Worm (Caenorhabditis elegans) whole organism, L2 larva: Measurements from ENCODE around the gene F32D8.14.

Source experiments
- C34F6.9 ChIP-seq: fragments of 150-350 bp; optimal IDR thresholded peaks from 2 replicates; lab custom pipeline; 2014; ENCODE audit warnings: missing biosample characterization, missing genetic modification characterization
- F13H6.1 ChIP-seq: sonication (generic microtip); optimal IDR thresholded peaks from 2 replicates; lab custom pipeline; 2016; ENCODE audit warnings: missing genetic modification characterization, missing compliant biosample characterization
- R02D3.7 ChIP-seq: fragments of 150-350 bp; optimal IDR thresholded peaks from 2 replicates; lab custom pipeline; 2014; ENCODE audit warnings: missing biosample characterization, missing genetic modification characterization
- Y55F3AM.14 ChIP-seq: fragments of 200-800 bp; sonication (Bioruptor generic); optimal IDR thresholded peaks from 2 replicates; lab custom pipeline; 2018; ENCODE audit warnings: mild to moderate bottlenecking, missing genetic modification characterization, missing compliant biosample characterization
- ZK546.5 ChIP-seq: sonication (generic microtip); optimal IDR thresholded peaks from 2 replicates; lab custom pipeline; 2017; ENCODE audit warnings: missing biosample characterization, missing genetic modification characterization
- alr-1 ChIP-seq: fragments of 150-350 bp; optimal IDR thresholded peaks from 2 replicates; lab custom pipeline; 2014; ENCODE audit warnings: missing biosample characterization, missing genetic modification characterization
- aly-2 ChIP-seq: fragments of 150-350 bp; optimal IDR thresholded peaks from 2 replicates; lab custom pipeline; 2014; ENCODE audit warnings: missing biosample characterization, missing genetic modification characterization
- ama-1 ChIP-seq: fragments of 150-350 bp; optimal IDR thresholded peaks from 2 replicates; lab custom pipeline; 2018; ENCODE audit warnings: inconsistent platforms
- blmp-1 ChIP-seq: sonication (generic microtip); optimal IDR thresholded peaks from 2 replicates; lab custom pipeline; 2017; ENCODE audit warnings: missing genetic modification characterization, mild to moderate bottlenecking, missing compliant biosample characterization, antibody characterized with exemption, moderate library complexity; ENCODE audit not compliant: insufficient read depth
- ceh-16 ChIP-seq: fragments of 150-350 bp; optimal IDR thresholded peaks from 2 replicates; lab custom pipeline; 2014; ENCODE audit warnings: missing biosample characterization, missing genetic modification characterization
- ceh-82 ChIP-seq: fragments of 150-350 bp; optimal IDR thresholded peaks from 2 replicates; lab custom pipeline; 2014; ENCODE audit warnings: missing biosample characterization, missing genetic modification characterization
- crh-2 ChIP-seq: sonication (generic microtip); optimal IDR thresholded peaks from 2 replicates; lab custom pipeline; 2017; ENCODE audit warnings: missing biosample characterization, missing genetic modification characterization
- dmd-4 ChIP-seq: sonication (generic microtip); optimal IDR thresholded peaks from 2 replicates; lab custom pipeline; 2017; ENCODE audit warnings: missing biosample characterization, missing genetic modification characterization
- egl-27 ChIP-seq: sonication (generic microtip); optimal IDR thresholded peaks from 3 replicates; lab custom pipeline; 2017; ENCODE audit warnings: missing biosample characterization, missing genetic modification reagents, missing genetic modification characterization
- elt-1 ChIP-seq: fragments of 150-350 bp; optimal IDR thresholded peaks from 2 replicates; lab custom pipeline; 2014; ENCODE audit warnings: missing biosample characterization, missing genetic modification characterization
- elt-3 ChIP-seq: sonication (generic microtip); optimal IDR thresholded peaks from 2 replicates; lab custom pipeline; 2017; ENCODE audit warnings: missing biosample characterization, missing genetic modification characterization
- fos-1 ChIP-seq: fragments of 150-350 bp; optimal IDR thresholded peaks from 2 replicates; lab custom pipeline; 2014; ENCODE audit warnings: missing biosample characterization, missing genetic modification characterization
- gmeb-1 ChIP-seq: fragments of 150-350 bp; optimal IDR thresholded peaks from 2 replicates; lab custom pipeline; 2014; ENCODE audit warnings: missing biosample characterization, missing genetic modification characterization
- lin-11 ChIP-seq: fragments of 150-350 bp; sonication (generic microtip); optimal IDR thresholded peaks from 2 replicates; lab custom pipeline; 2014; ENCODE audit warnings: missing biosample characterization, missing genetic modification characterization, inconsistent platforms, mixed read lengths
- lin-13 ChIP-seq: fragments of 150-350 bp; optimal IDR thresholded peaks from 2 replicates; lab custom pipeline; 2014; ENCODE audit warnings: missing biosample characterization, missing genetic modification reagents, missing genetic modification characterization
- lin-39 ChIP-seq: fragments of 150-350 bp; optimal IDR thresholded peaks from 2 replicates; lab custom pipeline; 2014; ENCODE audit warnings: missing biosample characterization, missing genetic modification reagents, missing genetic modification characterization
- lsy-2 ChIP-seq, 2 experiments: fragments of 150-350 bp in 1 of 2; sonication (generic microtip) in 1 of 2; optimal IDR thresholded peaks; 2 replicates each; lab custom pipeline; 2014 to 2017; ENCODE audit warnings: missing biosample characterization in 2 of 2, missing genetic modification characterization in 2 of 2
- mab-5 ChIP-seq: fragments of 150-350 bp; optimal IDR thresholded peaks from 2 replicates; lab custom pipeline; 2014; ENCODE audit warnings: missing biosample characterization, missing genetic modification characterization
- mbf-1 ChIP-seq: sonication (generic microtip); optimal IDR thresholded peaks from 2 replicates; lab custom pipeline; 2017; ENCODE audit warnings: missing biosample characterization, missing genetic modification characterization
- mdl-1 ChIP-seq, 2 experiments: fragments of 150-350 bp in 1 of 2; sonication (generic microtip) in 1 of 2; optimal IDR thresholded peaks; 2 replicates each; lab custom pipeline; 2017; ENCODE audit warnings: missing biosample characterization in 2 of 2, missing genetic modification characterization in 2 of 2
- nhr-10 ChIP-seq: sonication (generic microtip); optimal IDR thresholded peaks from 2 replicates; lab custom pipeline; 2017; ENCODE audit warnings: missing biosample characterization, missing genetic modification characterization
- nhr-11 ChIP-seq: fragments of 150-350 bp; optimal IDR thresholded peaks from 2 replicates; lab custom pipeline; 2014; ENCODE audit warnings: missing biosample characterization, missing genetic modification characterization
- nhr-12 ChIP-seq: fragments of 150-350 bp; optimal IDR thresholded peaks from 2 replicates; lab custom pipeline; 2014; ENCODE audit warnings: missing biosample characterization, missing genetic modification characterization
- nhr-129 ChIP-seq: fragments of 150-350 bp; optimal IDR thresholded peaks from 2 replicates; lab custom pipeline; 2014; ENCODE audit warnings: missing biosample characterization, missing genetic modification characterization
- nhr-21 ChIP-seq: fragments of 150-350 bp; optimal IDR thresholded peaks from 2 replicates; lab custom pipeline; 2014; ENCODE audit warnings: missing biosample characterization, missing genetic modification characterization
- nhr-23 ChIP-seq: fragments of 150-350 bp; optimal IDR thresholded peaks from 2 replicates; lab custom pipeline; 2014; ENCODE audit warnings: missing biosample characterization, missing genetic modification reagents, missing genetic modification characterization
- nhr-237 ChIP-seq: fragments of 150-350 bp; optimal IDR thresholded peaks from 2 replicates; lab custom pipeline; 2014; ENCODE audit warnings: missing biosample characterization, missing genetic modification characterization
- nhr-25 ChIP-seq: fragments of 150-350 bp; sonication (generic microtip); optimal IDR thresholded peaks from 3 replicates; lab custom pipeline; 2014; ENCODE audit warnings: missing biosample characterization, missing genetic modification characterization
- nhr-6 ChIP-seq: fragments of 150-350 bp; optimal IDR thresholded peaks from 2 replicates; lab custom pipeline; 2014; ENCODE audit warnings: missing biosample characterization, missing genetic modification characterization
- nhr-77 ChIP-seq: fragments of 150-350 bp; optimal IDR thresholded peaks from 2 replicates; lab custom pipeline; 2014; ENCODE audit warnings: missing biosample characterization, missing genetic modification characterization
- peb-1 ChIP-seq: fragments of 150-350 bp; optimal IDR thresholded peaks from 2 replicates; lab custom pipeline; 2014; ENCODE audit warnings: missing biosample characterization, missing genetic modification characterization
- sem-4 ChIP-seq: fragments of 150-350 bp; optimal IDR thresholded peaks from 2 replicates; lab custom pipeline; 2014; ENCODE audit warnings: missing biosample characterization, missing genetic modification reagents, missing genetic modification characterization
- skn-1 ChIP-seq: sonication (generic microtip); optimal IDR thresholded peaks from 2 replicates; lab custom pipeline; 2017; ENCODE audit warnings: missing biosample characterization, missing genetic modification characterization
- sma-3 ChIP-seq: sonication (generic microtip); optimal IDR thresholded peaks from 2 replicates; lab custom pipeline; 2016; ENCODE audit warnings: missing genetic modification reagents, missing genetic modification characterization, missing compliant biosample characterization
- sma-9 ChIP-seq, 2 experiments: fragments of 150-350 bp in 1 of 2; sonication (generic microtip) in 1 of 2; optimal IDR thresholded peaks; 2 replicates each; lab custom pipeline; 2014 to 2016; ENCODE audit warnings: missing genetic modification characterization in 2 of 2, mild to moderate bottlenecking in 1 of 2, missing biosample characterization in 1 of 2, missing compliant biosample characterization in 1 of 2, missing genetic modification reagents in 1 of 2, moderate library complexity in 1 of 2
- snpc-4 ChIP-seq: fragments of 150-350 bp; optimal IDR thresholded peaks from 2 replicates; lab custom pipeline; 2014; ENCODE audit warnings: missing biosample characterization, missing genetic modification characterization
- unc-39 ChIP-seq: fragments of 150-350 bp; optimal IDR thresholded peaks from 2 replicates; lab custom pipeline; 2014; ENCODE audit warnings: missing biosample characterization, missing genetic modification characterization
- unc-55 ChIP-seq: fragments of 150-350 bp; sonication (generic microtip); optimal IDR thresholded peaks from 3 replicates; lab custom pipeline; 2014; ENCODE audit warnings: missing biosample characterization, missing genetic modification reagents, missing genetic modification characterization
- unc-62 ChIP-seq: fragments of 150-350 bp; optimal IDR thresholded peaks from 2 replicates; lab custom pipeline; 2014; ENCODE audit warnings: missing biosample characterization, missing genetic modification reagents, missing genetic modification characterization
- zag-1 ChIP-seq: fragments of 150-350 bp; optimal IDR thresholded peaks from 2 replicates; lab custom pipeline; 2014; ENCODE audit warnings: missing biosample characterization, missing genetic modification characterization
- ztf-1 ChIP-seq: fragments of 200-800 bp; sonication (Bioruptor generic); conservative IDR thresholded peaks from 2 replicates; pipeline ENCODE4 v1.3.6; 2022; ENCODE audit warnings: missing genetic modification characterization, missing compliant biosample characterization
- ztf-11 ChIP-seq: sonication (generic microtip); optimal IDR thresholded peaks from 2 replicates; lab custom pipeline; 2017; ENCODE audit warnings: missing biosample characterization, missing genetic modification characterization
- ztf-4 ChIP-seq: fragments of 150-350 bp; optimal IDR thresholded peaks from 2 replicates; lab custom pipeline; 2014; ENCODE audit warnings: missing biosample characterization, missing genetic modification characterization

Gene F32D8.14

ce11 chrV:10860526-10861037, 34.0 kb downstream of the F32D8.14 start:
- TF ChIP-seq blmp-1 (tag; lab: Kevin White, UChicago) (peak; percentile 18), ceh-16 (tag; lab: Kevin White, UChicago) (peak; percentile 52), peb-1 (tag; lab: Kevin White, UChicago) (no peak), nhr-25 (peak; percentile 17), sma-3 (GFP tag; lab: Kevin White, UChicago) (no peak), sma-9 (GFP tag; optimal IDR thresholded peaks at IDR 0.05; lab: Kevin White, UChicago) (peak; percentile 72), sma-9 (tag; optimal IDR thresholded peaks at IDR 0.05; lab: Kevin White, UChicago) (no peak), egl-27 (tag; lab: Kevin White, UChicago) (peak; percentile 41), lin-11 (tag; lab: Kevin White, UChicago) (no peak), mbf-1 (tag; lab: Kevin White, UChicago) (no peak)

DNA sequence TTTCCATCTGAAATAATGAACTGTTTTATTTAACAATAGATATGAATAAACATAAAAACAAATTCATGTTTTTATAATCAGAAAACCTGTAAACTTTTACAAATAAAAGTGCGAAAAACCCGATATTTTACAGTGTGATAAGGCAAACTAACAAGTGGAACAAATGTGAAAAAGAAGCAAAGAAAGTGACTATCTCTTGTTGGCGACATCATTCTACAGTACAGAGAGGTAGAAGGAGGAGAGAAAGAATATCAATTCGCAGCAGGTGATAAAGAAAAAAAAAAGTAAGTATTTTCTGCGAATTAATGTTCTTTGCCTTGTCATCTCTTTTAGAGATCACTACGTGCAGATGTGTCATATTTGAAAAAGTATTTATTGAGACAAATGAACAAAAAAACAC, 34.8 kb downstream of the F32D8.14 start:
- TF ChIP-seq elt-1 (tag; lab: Kevin White, UChicago), result no peak
- no peak for TF ChIP-seq skn-1 (tag; lab: Kevin White, UChicago)
- peak; percentile 24 for TF ChIP-seq gmeb-1 (tag; lab: Kevin White, UChicago)
- TF ChIP-seq lin-13 (GFP tag; lab: Kevin White, UChicago), result no peak
- no peak for TF ChIP-seq dmd-4 (tag; lab: Kevin White, UChicago)
- TF ChIP-seq ztf-11 (tag; lab: Kevin White, UChicago), result no peak
- TF ChIP-seq R02D3.7 (tag; lab: Kevin White, UChicago), result no peak
- TF ChIP-seq ceh-16 (tag; lab: Kevin White, UChicago), result no peak
- no peak for TF ChIP-seq crh-2 (tag; lab: Kevin White, UChicago)
- TF ChIP-seq nhr-77 (tag; lab: Kevin White, UChicago), result no peak
- TF ChIP-seq alr-1, result no peak
- no peak for TF ChIP-seq elt-3 (tag; lab: Kevin White, UChicago)
- TF ChIP-seq mab-5 (tag; lab: Kevin White, UChicago), result no peak
- peak; percentile 18 for TF ChIP-seq nhr-25
- no peak for TF ChIP-seq unc-39
- TF ChIP-seq unc-62 (GFP tag; lab: Kevin White, UChicago), result no peak
- TF ChIP-seq ztf-4 (tag; lab: Kevin White, UChicago), result no peak
- peak; percentile 17 for TF ChIP-seq sma-3 (GFP tag; lab: Kevin White, UChicago)
- TF ChIP-seq sma-9 (GFP tag; optimal IDR thresholded peaks at IDR 0.05; lab: Kevin White, UChicago), result peak; percentile 77
- TF ChIP-seq sma-9 (tag; optimal IDR thresholded peaks at IDR 0.05; lab: Kevin White, UChicago), result no peak
- TF ChIP-seq ztf-1 (GFP tag; lab: Robert Waterston, UW), result no peak
- TF ChIP-seq nhr-237, result no peak
- TF ChIP-seq blmp-1 (tag; lab: Kevin White, UChicago), result peak; percentile 44
- no peak for TF ChIP-seq nhr-21 (tag; lab: Kevin White, UChicago)
- TF ChIP-seq C34F6.9, result peak; percentile 3
- TF ChIP-seq lin-39 (tag; lab: Kevin White, UChicago), result no peak
- no peak for TF ChIP-seq aly-2 (tag; lab: Kevin White, UChicago)
- TF ChIP-seq nhr-6, result no peak
- TF ChIP-seq lsy-2 (tag; optimal IDR thresholded peaks at IDR 0.05; lab: Kevin White, UChicago), result no peak
- TF ChIP-seq nhr-23 (tag; lab: Kevin White, UChicago), result no peak
- no peak for TF ChIP-seq ama-1
- no peak for TF ChIP-seq egl-27 (tag; lab: Kevin White, UChicago)
- TF ChIP-seq nhr-12 (tag; lab: Kevin White, UChicago), result no peak
- TF ChIP-seq nhr-10, result no peak
- TF ChIP-seq unc-55 (GFP tag; lab: Kevin White, UChicago), result no peak
- TF ChIP-seq ceh-82 (tag; lab: Kevin White, UChicago), result no peak
- TF ChIP-seq zag-1 (tag; lab: Kevin White, UChicago), result no peak
- no peak for TF ChIP-seq ZK546.5 (tag; lab: Kevin White, UChicago)
- peak; percentile 11 for TF ChIP-seq F13H6.1
- TF ChIP-seq nhr-129 (tag; lab: Kevin White, UChicago), result no peak
- TF ChIP-seq snpc-4, result no peak
- no peak for TF ChIP-seq sem-4 (tag; lab: Kevin White, UChicago)
- TF ChIP-seq nhr-11, result no peak
- TF ChIP-seq fos-1 (tag; lab: Kevin White, UChicago), result peak; percentile 94
- TF ChIP-seq Y55F3AM.14 (GFP tag; lab: Kevin White, UChicago), result peak; percentile 66
- no peak for TF ChIP-seq peb-1 (tag; lab: Kevin White, UChicago)
- no peak for TF ChIP-seq lin-11 (tag; lab: Kevin White, UChicago)
- TF ChIP-seq mdl-1 (tag; optimal IDR thresholded peaks at IDR 0.05; lab: Kevin White, UChicago), result no peak
- no peak for TF ChIP-seq mbf-1 (tag; lab: Kevin White, UChicago)
